Worm (Caenorhabditis elegans): ENCODE measurements around the gene hlh-3.

hlh-3 gene

DNA sequence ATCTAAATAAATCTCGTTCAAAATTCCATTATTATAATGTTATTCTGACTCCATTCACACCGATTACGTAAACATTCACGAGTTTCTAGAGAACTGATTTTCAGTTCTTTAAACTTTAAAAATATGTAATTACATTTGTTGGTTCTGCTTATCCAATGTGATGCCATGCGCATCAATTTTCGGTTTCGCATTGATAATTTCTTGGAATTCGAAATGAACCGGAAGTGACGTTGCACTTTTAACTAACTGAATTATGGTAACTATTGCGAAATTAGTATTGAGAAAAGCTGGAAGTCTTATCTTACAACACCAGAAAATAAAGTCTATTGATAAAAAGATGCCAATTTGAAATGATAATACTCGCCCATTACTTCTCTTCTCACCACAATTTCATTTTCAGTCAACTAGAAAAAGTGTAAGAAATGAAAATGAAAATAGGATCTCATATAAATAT lies 31.4 kb downstream of the hlh-3 start (continued):
- TF ChIP-seq atf-7 (tag; optimal IDR thresholded peaks at IDR 0.05) = peak; percentile 34
- TF ChIP-seq nfyb-1 (GFP tag; IDR thresholded peaks at IDR 0.05) = no peak
- TF ChIP-seq hrde-1 (tag; optimal IDR thresholded peaks at IDR 0.05; ENCODE audit: borderline replicate concordance) = no peak
- no peak for TF ChIP-seq lag-1 (GFP tag; IDR thresholded peaks at IDR 0.05)
- no peak for TF ChIP-seq somi-1 (GFP tag; optimal IDR thresholded peaks at IDR 0.05)
- TF ChIP-seq efl-1 (GFP tag; optimal IDR thresholded peaks at IDR 0.05) = no peak
- no peak for TF ChIP-seq T26A5.8 (tag; optimal IDR thresholded peaks at IDR 0.05)
- TF ChIP-seq nhr-27 (tag; optimal IDR thresholded peaks at IDR 0.05) = no peak
- no peak for TF ChIP-seq ztf-25 (GFP tag; IDR thresholded peaks at IDR 0.05)
- no peak for TF ChIP-seq tbp1 (GFP tag; optimal IDR thresholded peaks at IDR 0.05)
- no peak for TF ChIP-seq bed-2 (GFP tag; IDR thresholded peaks at IDR 0.05)
- TF ChIP-seq ama-1 (optimal IDR thresholded peaks at IDR 0.05) = no peak
- TF ChIP-seq ama-1 (GFP tag; optimal IDR thresholded peaks at IDR 0.05) = peak in 1 of 2 experiments; percentile 7
- TF ChIP-seq ceh-100 (GFP tag; IDR thresholded peaks at IDR 0.05) = no peak
- TF ChIP-seq tbx-9 (tag; optimal IDR thresholded peaks at IDR 0.05; ENCODE audit: borderline replicate concordance) = no peak
- no peak for TF ChIP-seq zim-3 (tag; optimal IDR thresholded peaks at IDR 0.05)
- no peak for TF ChIP-seq attf-5 (GFP tag; optimal IDR thresholded peaks at IDR 0.05)
- TF ChIP-seq hmg-1.2 (GFP tag; IDR thresholded peaks at IDR 0.05) = no peak

DNA sequence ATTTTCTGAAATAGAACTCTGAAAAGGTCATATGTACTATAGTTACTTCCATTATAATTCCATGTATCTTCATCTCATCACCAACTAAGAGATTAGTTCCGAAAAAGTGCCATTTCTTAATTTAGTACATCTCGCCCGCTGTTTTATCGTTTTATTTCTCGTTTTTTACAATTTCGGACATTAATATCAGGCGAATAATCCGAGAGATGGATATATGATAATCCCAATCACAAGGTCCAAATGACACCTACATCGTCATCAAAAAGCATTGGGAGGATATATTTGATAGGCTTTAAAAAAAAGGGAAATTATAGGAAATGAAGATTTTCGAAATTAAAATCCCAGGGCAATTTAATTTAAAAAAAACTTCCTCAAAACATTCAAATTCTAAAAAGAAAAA lies 33.9 kb downstream of the hlh-3 start:
- peak; percentile 42 for TF ChIP-seq ZK185.1 (tag; optimal IDR thresholded peaks at IDR 0.05; ENCODE audit: poor library complexity, severe bottlenecking)
- no peak for TF ChIP-seq nfyb-1 (GFP tag; IDR thresholded peaks at IDR 0.05)
- TF ChIP-seq B0019.2 (GFP tag; conservative IDR thresholded peaks at IDR 0.05) = no peak
- no peak for TF ChIP-seq madf-8 (GFP tag; conservative IDR thresholded peaks at IDR 0.05)
- no peak for TF ChIP-seq unc-62 (GFP tag; optimal IDR thresholded peaks at IDR 0.05)
- TF ChIP-seq bed-2 (GFP tag; IDR thresholded peaks at IDR 0.05) = no peak

DNA sequence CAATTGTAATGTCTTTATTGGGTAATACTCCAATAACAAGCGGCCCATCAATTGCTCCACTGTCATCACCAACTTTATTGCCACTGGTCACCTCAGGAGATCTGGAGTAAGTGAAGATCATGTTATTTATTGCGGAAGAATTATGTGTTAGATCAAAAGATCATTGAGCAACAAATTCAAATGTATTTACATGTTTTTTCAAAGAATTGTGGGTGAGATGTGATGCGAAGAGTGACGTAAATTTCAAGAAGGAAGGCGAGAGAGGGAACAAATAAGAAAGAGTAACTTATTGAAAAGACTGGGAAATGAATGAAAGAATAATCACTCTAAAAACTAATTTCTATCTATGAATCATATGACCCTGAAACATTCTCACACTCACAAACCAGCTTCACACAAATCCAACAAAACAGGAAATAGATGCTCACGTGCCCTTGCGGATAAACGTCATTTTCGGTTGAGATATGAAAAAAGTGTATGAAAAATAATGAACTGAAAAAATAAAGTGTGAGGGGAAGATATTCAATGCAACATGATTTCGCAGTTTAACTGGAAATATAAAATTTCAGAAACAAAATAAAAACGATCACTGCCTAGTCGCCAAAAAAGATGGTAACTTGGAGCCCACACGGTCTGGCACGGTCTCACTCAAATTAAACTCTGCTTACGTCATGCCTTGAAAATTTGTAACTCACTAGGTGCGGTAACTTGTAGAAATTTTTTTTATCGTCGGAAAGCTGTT lies 34.6 kb downstream of the hlh-3 start:
- TF ChIP-seq nhr-80 (tag; optimal IDR thresholded peaks at IDR 0.05) = no peak

DNA sequence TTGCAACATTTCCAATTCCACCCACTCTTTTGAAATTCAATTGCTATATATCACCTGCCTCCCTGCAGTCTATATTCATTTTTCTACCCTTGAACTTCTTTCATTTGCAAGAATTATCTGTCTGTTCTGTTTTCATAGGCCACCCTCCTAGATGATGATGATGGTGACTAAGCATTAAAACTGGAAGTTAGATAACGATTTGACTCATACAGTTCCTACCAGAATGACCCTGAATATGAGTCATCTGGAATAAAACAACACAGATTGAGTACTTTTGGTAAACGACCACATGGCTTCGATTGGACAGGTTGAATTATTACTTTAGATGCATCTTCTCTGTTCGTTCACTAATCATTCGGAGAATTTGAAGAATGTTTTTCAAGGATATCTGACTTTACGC lies 37.9 kb downstream of the hlh-3 start:
- TF ChIP-seq attf-3 (GFP tag; conservative IDR thresholded peaks at IDR 0.05) (no peak), snpc-1.1 (tag; optimal IDR thresholded peaks at IDR 0.05; ENCODE audit: insufficient read depth) (no peak), mes-4 (tag; optimal IDR thresholded peaks at IDR 0.05) (no peak), Y56A3A.18 (GFP tag; IDR thresholded peaks at IDR 0.05) (no peak), Y53F4B.3 (GFP tag; IDR thresholded peaks at IDR 0.05) (no peak), nhr-90 (tag; optimal IDR thresholded peaks at IDR 0.05) (no peak), pha-4 (tag; optimal IDR thresholded peaks at IDR 0.05) (no peak), rec-8 (tag; optimal IDR thresholded peaks at IDR 0.05) (no peak), ama-1 (optimal IDR thresholded peaks at IDR 0.05) (no peak), ama-1 (GFP tag; optimal IDR thresholded peaks at IDR 0.05) (no peak), let-526 (GFP tag; IDR thresholded peaks at IDR 0.05) (no peak), D2030.7 (GFP tag; IDR thresholded peaks at IDR 0.05) (no peak)
